Worm (Caenorhabditis elegans): ENCODE data around the gene spl-3.

ce11 chrIV:1213192-1213591, 20.3 kb downstream of the spl-3 start:
- TF ChIP-seq dao-5 (tag; optimal IDR thresholded peaks at IDR 0.05) (no peak), him-1 (tag; optimal IDR thresholded peaks at IDR 0.05) (no peak)

Data from whole organism, L4/young adult.